Worm (Caenorhabditis elegans) whole organism, late embryonic: Measurements from ENCODE around the gene garr-1.

ENCODE experiments used
- C08G9.2 ChIP-seq: sonication (generic microtip); optimal IDR thresholded peaks from 2 replicates; lab custom pipeline; 2016; ENCODE audit warnings: mild to moderate bottlenecking, missing genetic modification characterization, moderate library complexity, missing compliant biosample characterization
- C38D4.7 ChIP-seq: fragments of 200-800 bp; sonication (Bioruptor generic); optimal IDR thresholded peaks from 2 replicates; lab custom pipeline; 2018; ENCODE audit warnings: mild to moderate bottlenecking, missing genetic modification characterization, moderate library complexity, missing compliant biosample characterization
- K02D7.2 ChIP-seq: sonication (generic microtip); optimal IDR thresholded peaks from 2 replicates; lab custom pipeline; 2017; ENCODE audit warnings: mild to moderate bottlenecking, missing genetic modification characterization, missing compliant biosample characterization
- T23F11.4 ChIP-seq: fragments of 200-800 bp; sonication (Bioruptor generic); optimal IDR thresholded peaks from 2 replicates; lab custom pipeline; 2018; ENCODE audit warnings: mild to moderate bottlenecking, missing genetic modification characterization, missing compliant biosample characterization
- Y22D7AL.16 ChIP-seq: sonication (generic microtip); optimal IDR thresholded peaks from 2 replicates; lab custom pipeline; 2016; ENCODE audit warnings: missing genetic modification characterization, missing compliant biosample characterization
- ceh-14 ChIP-seq: sonication (generic microtip); optimal IDR thresholded peaks from 2 replicates; lab custom pipeline; 2016; ENCODE audit warnings: missing genotype, missing genetic modification characterization, missing compliant biosample characterization
- ceh-18 ChIP-seq: sonication (generic microtip); optimal IDR thresholded peaks from 2 replicates; lab custom pipeline; 2016; ENCODE audit warnings: missing genetic modification characterization, missing compliant biosample characterization
- ceh-19 ChIP-seq: fragments of 200-800 bp; sonication (Bioruptor generic); optimal IDR thresholded peaks from 2 replicates; lab custom pipeline; 2018; ENCODE audit warnings: mild to moderate bottlenecking, missing genetic modification characterization, missing compliant biosample characterization
- ceh-2 ChIP-seq: sonication (generic microtip); optimal IDR thresholded peaks from 2 replicates; lab custom pipeline; 2016; ENCODE audit warnings: missing genotype, missing genetic modification characterization, missing compliant biosample characterization
- ceh-22 ChIP-seq: sonication (generic microtip); optimal IDR thresholded peaks from 2 replicates; lab custom pipeline; 2017; ENCODE audit warnings: missing biosample characterization, missing genetic modification characterization
- ceh-30 ChIP-seq: fragments of 150-350 bp; optimal IDR thresholded peaks from 2 replicates; lab custom pipeline; 2014; ENCODE audit warnings: missing biosample characterization, missing genetic modification characterization
- ceh-31 ChIP-seq: sonication (generic microtip); optimal IDR thresholded peaks from 2 replicates; lab custom pipeline; 2016; ENCODE audit warnings: missing genetic modification characterization, missing compliant biosample characterization
- ceh-34 ChIP-seq: sonication (generic microtip); optimal IDR thresholded peaks from 2 replicates; lab custom pipeline; 2016; ENCODE audit warnings: mild to moderate bottlenecking, missing genetic modification characterization, missing compliant biosample characterization
- ceh-48 ChIP-seq: sonication (generic microtip); optimal IDR thresholded peaks from 2 replicates; lab custom pipeline; 2016; ENCODE audit warnings: missing genetic modification characterization, inconsistent platforms, missing compliant biosample characterization
- ceh-6 ChIP-seq: fragments of 200-800 bp; sonication (Bioruptor generic); optimal IDR thresholded peaks from 2 replicates; lab custom pipeline; 2018; ENCODE audit warnings: mild to moderate bottlenecking, missing genetic modification characterization, missing compliant biosample characterization
- ceh-9 ChIP-seq: sonication (generic microtip); optimal IDR thresholded peaks from 2 replicates; lab custom pipeline; 2016; ENCODE audit warnings: mild to moderate bottlenecking, missing genetic modification characterization, inconsistent platforms, missing compliant biosample characterization
- che-1 ChIP-seq: sonication (generic microtip); optimal IDR thresholded peaks from 2 replicates; lab custom pipeline; 2016; ENCODE audit warnings: mild to moderate bottlenecking, missing genetic modification characterization, missing compliant biosample characterization
- dmd-4 ChIP-seq: sonication (generic microtip); optimal IDR thresholded peaks from 2 replicates; lab custom pipeline; 2016; ENCODE audit warnings: borderline replicate concordance, missing genetic modification characterization, missing compliant biosample characterization
- dve-1 ChIP-seq: sonication (generic microtip); optimal IDR thresholded peaks from 2 replicates; lab custom pipeline; 2017; ENCODE audit warnings: antibody characterized with exemption, mild to moderate bottlenecking, missing genetic modification characterization, missing compliant biosample characterization
- elt-2 ChIP-seq: sonication (generic microtip); optimal IDR thresholded peaks from 2 replicates; lab custom pipeline; 2016; ENCODE audit warnings: missing genetic modification reagents, missing genetic modification characterization, missing compliant biosample characterization
- ets-4 ChIP-seq: sonication (generic microtip); optimal IDR thresholded peaks from 2 replicates; lab custom pipeline; 2016; ENCODE audit warnings: missing genetic modification characterization, missing compliant biosample characterization
- fax-1 ChIP-seq: sonication (generic microtip); optimal IDR thresholded peaks from 2 replicates; lab custom pipeline; 2016; ENCODE audit warnings: missing genotype, missing genetic modification characterization, missing compliant biosample characterization
- fkh-10 ChIP-seq: fragments of 150-350 bp; optimal IDR thresholded peaks from 2 replicates; lab custom pipeline; 2014; ENCODE audit warnings: missing biosample characterization, missing genetic modification reagents, missing genetic modification characterization
- gmeb-2 ChIP-seq: sonication (generic microtip); optimal IDR thresholded peaks from 2 replicates; lab custom pipeline; 2016; ENCODE audit warnings: missing genetic modification characterization, inconsistent platforms, missing compliant biosample characterization
- hlh-13 ChIP-seq: fragments of 200-800 bp; sonication (Bioruptor generic); optimal IDR thresholded peaks from 2 replicates; lab custom pipeline; 2018; ENCODE audit warnings: mild to moderate bottlenecking, missing genetic modification characterization, missing compliant biosample characterization
- hlh-15 ChIP-seq: sonication (generic microtip); optimal IDR thresholded peaks from 2 replicates; lab custom pipeline; 2016; ENCODE audit warnings: missing genetic modification characterization, missing compliant biosample characterization
- hlh-6 ChIP-seq: sonication (generic microtip); optimal IDR thresholded peaks from 2 replicates; lab custom pipeline; 2016; ENCODE audit warnings: missing genotype, missing genetic modification characterization, missing compliant biosample characterization
- hlh-8 ChIP-seq: sonication (generic microtip); optimal IDR thresholded peaks from 2 replicates; lab custom pipeline; 2016; ENCODE audit warnings: missing genotype, missing genetic modification characterization, missing compliant biosample characterization
- lim-6 ChIP-seq: sonication (generic microtip); optimal IDR thresholded peaks from 2 replicates; lab custom pipeline; 2016; ENCODE audit warnings: missing genetic modification characterization, missing compliant biosample characterization
- lin-11 ChIP-seq: fragments of 200-800 bp; sonication (Bioruptor generic); optimal IDR thresholded peaks from 2 replicates; lab custom pipeline; 2018; ENCODE audit warnings: mild to moderate bottlenecking, missing genetic modification characterization, missing compliant biosample characterization
- madf-2 ChIP-seq: sonication (generic microtip); optimal IDR thresholded peaks from 2 replicates; lab custom pipeline; 2017; ENCODE audit warnings: missing genetic modification characterization, missing compliant biosample characterization
- mec-3 ChIP-seq: sonication (generic microtip); optimal IDR thresholded peaks from 2 replicates; lab custom pipeline; 2016; ENCODE audit warnings: borderline replicate concordance, missing genetic modification characterization, missing compliant biosample characterization
- nhr-11 ChIP-seq: fragments of 150-350 bp; optimal IDR thresholded peaks from 2 replicates; lab custom pipeline; 2014; ENCODE audit warnings: missing biosample characterization, missing genetic modification characterization
- nhr-232 ChIP-seq: sonication (generic microtip); optimal IDR thresholded peaks from 2 replicates; lab custom pipeline; 2016; ENCODE audit warnings: missing genetic modification characterization, missing compliant biosample characterization
- odd-2 ChIP-seq: sonication (generic microtip); optimal IDR thresholded peaks from 2 replicates; lab custom pipeline; 2017; ENCODE audit warnings: antibody characterized with exemption, mild to moderate bottlenecking, missing genetic modification characterization, missing compliant biosample characterization
- pat-9 ChIP-seq: fragments of 200-800 bp; sonication (Bioruptor generic); optimal IDR thresholded peaks from 2 replicates; lab custom pipeline; 2018; ENCODE audit warnings: mild to moderate bottlenecking, missing genetic modification characterization, moderate library complexity, missing compliant biosample characterization
- pax-1 ChIP-seq: fragments of 150-350 bp; optimal IDR thresholded peaks from 2 replicates; lab custom pipeline; 2014; ENCODE audit warnings: missing biosample characterization, missing genetic modification characterization
- pha-2 ChIP-seq: sonication (generic microtip); optimal IDR thresholded peaks from 2 replicates; lab custom pipeline; 2017; ENCODE audit warnings: mild to moderate bottlenecking, missing genetic modification characterization, missing compliant biosample characterization
- pha-4 ChIP-seq: fragments of 150-350 bp; optimal IDR thresholded peaks from 2 replicates; lab custom pipeline; 2018; ENCODE audit warnings: missing biosample characterization, missing genetic modification reagents, missing genetic modification characterization
- pqm-1 ChIP-seq: sonication (generic microtip); optimal IDR thresholded peaks from 2 replicates; lab custom pipeline; 2016; ENCODE audit warnings: missing genetic modification characterization, missing compliant biosample characterization
- pros-1 ChIP-seq: fragments of 150-350 bp; optimal IDR thresholded peaks from 2 replicates; lab custom pipeline; 2014; ENCODE audit warnings: missing biosample characterization, missing genetic modification reagents, missing genetic modification characterization
- ref-2 ChIP-seq: sonication (generic microtip); optimal IDR thresholded peaks from 2 replicates; lab custom pipeline; 2016; ENCODE audit warnings: missing genetic modification characterization, missing compliant biosample characterization
- rnt-1 ChIP-seq: sonication (generic microtip); optimal IDR thresholded peaks from 2 replicates; lab custom pipeline; 2016; ENCODE audit warnings: missing genetic modification characterization, missing compliant biosample characterization
- sdc-2 ChIP-seq: sonication (generic microtip); optimal IDR thresholded peaks from 2 replicates; lab custom pipeline; 2016; ENCODE audit warnings: missing genotype, missing genetic modification characterization, missing compliant biosample characterization
- sox-2 ChIP-seq: fragments of 200-800 bp; sonication (Bioruptor generic); IDR thresholded peaks from 2 replicates; pipeline ENCODE4 v1.3.6; 2022; ENCODE audit warnings: missing genetic modification reagents, missing genetic modification characterization, missing compliant biosample characterization
- sox-4 ChIP-seq: sonication (generic microtip); optimal IDR thresholded peaks from 2 replicates; lab custom pipeline; 2017; ENCODE audit warnings: mild to moderate bottlenecking, missing genetic modification characterization, inconsistent platforms, missing compliant biosample characterization
- tbx-7 ChIP-seq: sonication (generic microtip); optimal IDR thresholded peaks from 2 replicates; lab custom pipeline; 2016; ENCODE audit warnings: missing genotype, missing genetic modification characterization, missing compliant biosample characterization
- ttx-3 ChIP-seq: sonication (generic microtip); optimal IDR thresholded peaks from 2 replicates; lab custom pipeline; 2016; ENCODE audit warnings: missing genetic modification reagents, missing genetic modification characterization, missing compliant biosample characterization
- unc-3 ChIP-seq, 2 experiments: fragments of 200-800 bp in 1 of 2; sonication (Bioruptor generic) in 1 of 2; sonication (generic microtip) in 1 of 2; conservative IDR thresholded peaks in 1 of 2; optimal IDR thresholded peaks in 1 of 2; 2 replicates each; pipeline versions ENCODE4 v1.3.6 to Lab custom; 2016 to 2022; ENCODE audit warnings: missing compliant biosample characterization in 2 of 2, missing genetic modification characterization in 2 of 2, missing genetic modification reagents in 1 of 2
- unc-42 ChIP-seq: sonication (generic microtip); optimal IDR thresholded peaks from 2 replicates; lab custom pipeline; 2016; ENCODE audit warnings: missing genotype, missing genetic modification characterization, missing compliant biosample characterization
- unc-86 ChIP-seq: sonication (generic microtip); optimal IDR thresholded peaks from 2 replicates; lab custom pipeline; 2016; ENCODE audit warnings: missing genetic modification characterization, missing compliant biosample characterization
- zip-5 ChIP-seq: sonication (generic microtip); optimal IDR thresholded peaks from 2 replicates; lab custom pipeline; 2016; ENCODE audit warnings: missing genetic modification characterization, missing compliant biosample characterization
- ztf-16 ChIP-seq: sonication (generic microtip); optimal IDR thresholded peaks from 2 replicates; lab custom pipeline; 2017; ENCODE audit warnings: missing genetic modification characterization, missing compliant biosample characterization

garr-1 gene

DNA sequence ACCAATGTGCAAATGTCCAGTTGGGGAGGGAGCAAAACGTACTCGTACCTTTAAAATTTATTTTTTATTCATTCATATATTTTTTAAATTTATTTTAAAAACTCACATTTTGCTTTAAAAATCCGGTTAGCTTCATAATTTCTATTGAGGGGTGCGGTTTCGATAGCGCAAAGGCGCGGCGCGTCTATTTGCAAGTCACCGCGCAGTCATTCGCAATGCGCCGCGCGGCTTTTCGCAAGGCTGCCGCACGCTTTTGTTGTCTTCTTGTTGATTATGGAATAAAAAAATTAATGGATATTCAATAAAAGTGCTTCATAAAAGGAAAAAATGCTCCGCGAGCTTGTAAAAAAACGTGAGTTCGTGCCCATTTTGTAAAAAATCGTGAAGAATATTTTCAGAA lies 35.7 kb upstream of the garr-1 start, which contains the start of the genes ears-2 and uncp-18:
Gene ears-2 (minus strand): TSS at position 190 of the 400 bp plus-strand sequence.
Gene uncp-18 (plus strand): TSS at position 282 of the 400 bp plus-strand sequence.
- TF ChIP-seq che-1 (tag; lab: Kevin White, UChicago) (peak; percentile 92), madf-2 (tag; lab: Kevin White, UChicago) (peak; percentile 96), nhr-232 (peak; percentile 83), T23F11.4 (GFP tag; lab: Kevin White, UChicago) (peak; percentile 95), unc-3 (GFP tag; conservative IDR thresholded peaks at IDR 0.05; lab: Robert Waterston, UW) (peak; percentile 93), unc-3 (tag; optimal IDR thresholded peaks at IDR 0.05; lab: Kevin White, UChicago) (peak; percentile 97), hlh-13 (GFP tag; lab: Kevin White, UChicago) (peak; percentile 97), tbx-7 (tag; lab: Kevin White, UChicago) (peak; percentile 86), sox-2 (GFP tag; lab: Robert Waterston, UW) (peak; percentile 94), pros-1 (no peak), pat-9 (peak; percentile 99), hlh-8 (tag; lab: Kevin White, UChicago) (peak; percentile 99), ref-2 (peak; percentile 99), ceh-19 (GFP tag; lab: Kevin White, UChicago) (peak; percentile 98), C08G9.2 (tag; lab: Kevin White, UChicago) (peak; percentile 97), ceh-48 (tag; lab: Kevin White, UChicago) (peak; percentile 99), fkh-10 (GFP tag; lab: Kevin White, UChicago) (peak; percentile 89), K02D7.2 (tag; lab: Kevin White, UChicago) (peak; percentile 98), ceh-30 (tag; lab: Kevin White, UChicago) (peak; percentile 69), pha-2 (tag; lab: Kevin White, UChicago) (peak; percentile 96), gmeb-2 (tag; lab: Kevin White, UChicago) (peak; percentile 97), fax-1 (tag; lab: Kevin White, UChicago) (peak; percentile 99), Y22D7AL.16 (peak; percentile 97), nhr-11 (peak; percentile 2), dmd-4 (tag; lab: Kevin White, UChicago) (peak; percentile 98), ceh-34 (tag; lab: Kevin White, UChicago) (peak; percentile 99), ceh-18 (tag; lab: Kevin White, UChicago) (peak; percentile 93), lin-11 (tag; lab: Kevin White, UChicago) (peak; percentile 93), ceh-6 (GFP tag; lab: Kevin White, UChicago) (peak; percentile 91), zip-5 (tag; lab: Kevin White, UChicago) (peak; percentile 97), ztf-16 (peak; percentile 99), mec-3 (tag; lab: Kevin White, UChicago) (peak; percentile 93), unc-42 (tag; lab: Kevin White, UChicago) (peak; percentile 93), sdc-2 (tag; lab: Kevin White, UChicago) (peak; percentile 84), C38D4.7 (peak; percentile 95), ceh-14 (tag; lab: Kevin White, UChicago) (peak; percentile 99), ceh-9 (tag; lab: Kevin White, UChicago) (peak; percentile 68), ets-4 (tag; lab: Kevin White, UChicago) (peak; percentile 98), odd-2 (tag; lab: Kevin White, UChicago) (peak; percentile 88), ceh-2 (tag; lab: Kevin White, UChicago) (peak; percentile 99), pax-1 (tag; lab: Kevin White, UChicago) (peak; percentile 58), ttx-3 (tag; lab: Kevin White, UChicago) (peak; percentile 98), ceh-31 (peak; percentile 100), pha-4 (tag; lab: Kevin White, UChicago) (no peak), sox-4 (tag; lab: Kevin White, UChicago) (peak; percentile 98), lim-6 (tag; lab: Kevin White, UChicago) (peak; percentile 99), rnt-1 (tag; lab: Kevin White, UChicago) (peak; percentile 99), ceh-22 (tag; lab: Kevin White, UChicago) (peak; percentile 69), unc-86 (tag; lab: Kevin White, UChicago) (peak; percentile 99), elt-2 (peak; percentile 100), dve-1 (tag; lab: Kevin White, UChicago) (peak; percentile 58), hlh-15 (tag; lab: Kevin White, UChicago) (peak; percentile 99), pqm-1 (tag; lab: Kevin White, UChicago) (peak; percentile 97), hlh-6 (tag; lab: Kevin White, UChicago) (peak; percentile 92)
